Fruit fly (Drosophila melanogaster): ENCODE measurements around the gene mbo.

mbo gene

dm6 chr3R:12653511-12654252, 25.2 kb downstream of the mbo start (continued):
- peak; percentile 75 for TF ChIP-seq CG12071 (GFP tag; optimal IDR thresholded peaks at IDR 0.05)
- TF ChIP-seq dmrt11E (tag; optimal IDR thresholded peaks at IDR 0.05), result no peak
- no peak for TF ChIP-seq sd (tag; optimal IDR thresholded peaks at IDR 0.05)
- TF ChIP-seq wek (GFP tag; optimal IDR thresholded peaks at IDR 0.05), result peak; percentile 37
- TF ChIP-seq en (GFP tag; optimal IDR thresholded peaks at IDR 0.05), result peak; percentile 45
- peak; percentile 77; the same call in 2 of the 3 replicates for TF ChIP-seq CG34422 (GFP tag; IDR thresholded peaks at IDR 0.05)
- peak; percentile 87 for TF ChIP-seq Aef1 (GFP tag; IDR thresholded peaks at IDR 0.05)
- no peak for TF ChIP-seq sqz (GFP tag; optimal IDR thresholded peaks at IDR 0.05)
- TF ChIP-seq Sox102F (GFP tag; optimal IDR thresholded peaks at IDR 0.05), result peak; percentile 95
- TF ChIP-seq tin (GFP tag; optimal IDR thresholded peaks at IDR 0.05), result peak; percentile 74
- TF ChIP-seq Ssrp (tag; optimal IDR thresholded peaks at IDR 0.05), result peak; percentile 87
- TF ChIP-seq sens (GFP tag), result peak; percentile 93
- TF ChIP-seq scrt (GFP tag; optimal IDR thresholded peaks at IDR 0.05), result peak; percentile 53
- peak; percentile 64 for TF ChIP-seq CG33213 (GFP tag; optimal IDR thresholded peaks at IDR 0.05)
- TF ChIP-seq CG16863 (GFP tag; optimal IDR thresholded peaks at IDR 0.05), result peak; percentile 84
- TF ChIP-seq CG9797 (GFP tag; optimal IDR thresholded peaks at IDR 0.05), result no peak
- 0 out of 2 replicates have a peak, but pooled peaks have one; percentile 13 for TF ChIP-seq ato (GFP tag; IDR thresholded peaks at IDR 0.05; ENCODE audit: partially characterized antibody)
- TF ChIP-seq NK7.1 (GFP tag; optimal IDR thresholded peaks at IDR 0.05), result peak; percentile 47
- TF ChIP-seq CG18764 (GFP tag; optimal IDR thresholded peaks at IDR 0.05), result peak; percentile 66
- TF ChIP-seq btn (GFP tag; optimal IDR thresholded peaks at IDR 0.05), result peak; percentile 45
- 0 out of 2 replicates have a peak, but pooled peaks have one; percentile 55 for TF ChIP-seq sim (GFP tag; IDR thresholded peaks at IDR 0.05)
- no peak; the same call in 1 of the 2 replicates for TF ChIP-seq chm (GFP tag; IDR thresholded peaks at IDR 0.05)
- TF ChIP-seq CG4730 (GFP tag; IDR thresholded peaks at IDR 0.05), result peak; percentile 73
- peak; percentile 77 for TF ChIP-seq croc (GFP tag; conservative IDR thresholded peaks at IDR 0.05)
- no peak for TF ChIP-seq sens-2 (GFP tag; IDR thresholded peaks at IDR 0.05)
- TF ChIP-seq lov (optimal IDR thresholded peaks at IDR 0.05), result no peak
- TF ChIP-seq lov (GFP tag; IDR thresholded peaks at IDR 0.05), result 0 out of 3 replicates have a peak, but pooled peaks have one; percentile 17
- no peak for TF ChIP-seq CG10431 (GFP tag; optimal IDR thresholded peaks at IDR 0.05)
- TF ChIP-seq Fer1 (GFP tag; optimal IDR thresholded peaks at IDR 0.05), result peak; percentile 78
- TF ChIP-seq CG13894 (tag; optimal IDR thresholded peaks at IDR 0.05), result no peak
- TF ChIP-seq oc (tag; optimal IDR thresholded peaks at IDR 0.05), result peak; percentile 76
- peak; percentile 74 for TF ChIP-seq Mrtf (GFP tag; IDR thresholded peaks at IDR 0.05)
- TF ChIP-seq CG17186 (GFP tag; optimal IDR thresholded peaks at IDR 0.05), result peak; percentile 63
- peak; percentile 72 for TF ChIP-seq CG5180 (GFP tag; optimal IDR thresholded peaks at IDR 0.05)
- TF ChIP-seq Antp (GFP tag; optimal IDR thresholded peaks at IDR 0.05), result peak; percentile 89
- peak; percentile 77 for TF ChIP-seq CG12391 (tag; optimal IDR thresholded peaks at IDR 0.05)
- TF ChIP-seq CG17328 (GFP tag; IDR thresholded peaks at IDR 0.05), result peak; percentile 66
- peak; percentile 77 for TF ChIP-seq dm (GFP tag; optimal IDR thresholded peaks at IDR 0.05)
- no peak for TF ChIP-seq toy (GFP tag; IDR thresholded peaks at IDR 0.05)
- TF ChIP-seq CG7786 (GFP tag; optimal IDR thresholded peaks at IDR 0.05), result peak; percentile 84
- TF ChIP-seq Deaf1 (tag; optimal IDR thresholded peaks at IDR 0.05), result peak; percentile 47
- peak; percentile 51; the same call in 1 of the 2 replicates for TF ChIP-seq CG10321 (GFP tag; IDR thresholded peaks at IDR 0.05)
- no peak for TF ChIP-seq Dref (GFP tag; IDR thresholded peaks at IDR 0.05)
- TF ChIP-seq CG12236 (GFP tag; optimal IDR thresholded peaks at IDR 0.05), result peak; percentile 48
- peak; percentile 77 for TF ChIP-seq tap (tag; optimal IDR thresholded peaks at IDR 0.05)
- peak; percentile 58 for TF ChIP-seq CG5245 (GFP tag; optimal IDR thresholded peaks at IDR 0.05)
- peak; percentile 70 for TF ChIP-seq ara (GFP tag; IDR thresholded peaks at IDR 0.05)
- no peak for TF ChIP-seq CG33557 (GFP tag; optimal IDR thresholded peaks at IDR 0.05)
- TF ChIP-seq Ets65A (GFP tag), result peak; percentile 96
- TF ChIP-seq Usf (GFP tag; optimal IDR thresholded peaks at IDR 0.05), result peak; percentile 51
